Worm (Caenorhabditis elegans): ENCODE data around the gene F52H2.3.

- TF ChIP-seq cog-1 (tag; optimal IDR thresholded peaks at IDR 0.05): no peak
- no peak for TF ChIP-seq ztf-23 (GFP tag; IDR thresholded peaks at IDR 0.05)
- no peak for TF ChIP-seq T22C8.4 (GFP tag; IDR thresholded peaks at IDR 0.05)
- no peak for TF ChIP-seq med-1 (GFP tag; optimal IDR thresholded peaks at IDR 0.05; ENCODE audit: insufficient read depth)
- TF ChIP-seq flt-1 (GFP tag; IDR thresholded peaks at IDR 0.05): no peak
- TF ChIP-seq tab-1 (GFP tag; IDR thresholded peaks at IDR 0.05): no peak
- TF ChIP-seq ztf-29 (GFP tag; IDR thresholded peaks at IDR 0.05): no peak
Measured at ce11 chrX:2581828-2582589, 41.2 kb upstream of the F52H2.3 start.
